Fruit fly (Drosophila melanogaster) whole organism, adult: ENCODE results near the gene m.

Source experiments
- CG12768 ChIP-seq: fragments of 200-800 bp; sonication (Bioruptor generic); optimal IDR thresholded peaks from 2 replicates; lab custom pipeline; 2017; ENCODE audit warnings: missing biosample characterization, missing genetic modification characterization, mild to moderate bottlenecking, moderate library complexity, missing genetic modification reagents
- CG1620 ChIP-seq: fragments of 200-800 bp; sonication (Bioruptor generic); optimal IDR thresholded peaks from 2 replicates; lab custom pipeline; 2016; ENCODE audit warnings: missing biosample characterization, missing genetic modification characterization
- CG33017 ChIP-seq: fragments of 200-800 bp; sonication (Bioruptor generic); optimal IDR thresholded peaks from 2 replicates; lab custom pipeline; 2018; ENCODE audit warnings: missing biosample characterization, mild to moderate bottlenecking, missing genetic modification characterization, moderate library complexity
- CG5204 ChIP-seq: fragments of 200-800 bp; sonication (Bioruptor generic); optimal IDR thresholded peaks from 2 replicates; lab custom pipeline; 2016; ENCODE audit warnings: missing biosample characterization, missing genetic modification characterization
- CG7101 ChIP-seq: fragments of 200-800 bp; sonication (Bioruptor generic); optimal IDR thresholded peaks from 2 replicates; lab custom pipeline; 2018; ENCODE audit warnings: missing biosample characterization, mild to moderate bottlenecking, missing genetic modification characterization, moderate library complexity
- Clk ChIP-seq: fragments of 200-800 bp; sonication (Bioruptor generic); optimal IDR thresholded peaks from 2 replicates; lab custom pipeline; 2017; ENCODE audit warnings: missing biosample characterization, missing genetic modification characterization
- Hr96 ChIP-seq: fragments of 200-800 bp; sonication (Bioruptor generic); optimal IDR thresholded peaks from 2 replicates; lab custom pipeline; 2016; ENCODE audit warnings: missing biosample characterization, missing genetic modification characterization
- Mnt ChIP-seq: fragments of 200-800 bp; sonication (Bioruptor generic); optimal IDR thresholded peaks from 2 replicates; lab custom pipeline; 2016; ENCODE audit warnings: missing biosample characterization, mild to moderate bottlenecking, missing genetic modification characterization
- bab1 ChIP-seq: fragments of 200-800 bp; sonication (Bioruptor generic); optimal IDR thresholded peaks from 3 replicates; lab custom pipeline; 2019; ENCODE audit warnings: missing biosample characterization, mild to moderate bottlenecking, missing genetic modification characterization, moderate library complexity
- kay ChIP-seq: fragments of 200-800 bp; sonication (Bioruptor generic); peaks from one replicate; lab custom pipeline; 2016; ENCODE audit warnings: missing biosample characterization, missing genetic modification characterization, borderline replicate concordance
- pad ChIP-seq: fragments of 200-800 bp; sonication (Bioruptor generic); optimal IDR thresholded peaks from 3 replicates; lab custom pipeline; 2017; ENCODE audit warnings: missing biosample characterization, missing genetic modification characterization, mild to moderate bottlenecking, moderate library complexity, missing genetic modification reagents
- tj ChIP-seq: fragments of 200-800 bp; sonication (Bioruptor generic); optimal IDR thresholded peaks from 3 replicates; lab custom pipeline; 2017; ENCODE audit warnings: missing biosample characterization, mild to moderate bottlenecking, missing genetic modification characterization, moderate library complexity

dm6 chrX:11717892-11718291, 36.2 kb upstream of the m start:
- no peak for TF ChIP-seq Mnt (GFP tag; lab: Kevin White, UChicago)
- TF ChIP-seq CG33017 (tag; lab: Kevin White, UChicago): no peak
- TF ChIP-seq bab1 (GFP tag; lab: Kevin White, UChicago): no peak
- TF ChIP-seq kay: no peak
- TF ChIP-seq CG12768 (GFP tag; lab: Kevin White, UChicago): no peak
- TF ChIP-seq Clk: no peak
- TF ChIP-seq Hr96 (GFP tag; lab: Kevin White, UChicago): no peak
- no peak for TF ChIP-seq pad (GFP tag; lab: Kevin White, UChicago)
- no peak for TF ChIP-seq CG5204 (GFP tag; lab: Kevin White, UChicago)
- no peak for TF ChIP-seq CG7101
- no peak for TF ChIP-seq tj (GFP tag; lab: Kevin White, UChicago)
- no peak for TF ChIP-seq CG1620 (GFP tag; lab: Kevin White, UChicago)
